Worm (Caenorhabditis elegans) whole organism, L4 larva: ENCODE results near the gene srtx-1.

Source experiments
- cey-2 ChIP-seq: sonication (generic microtip); optimal IDR thresholded peaks from 3 replicates; lab custom pipeline; 2017; ENCODE audit warnings: missing genetic modification characterization, mild to moderate bottlenecking, missing compliant biosample characterization, antibody characterized with exemption, borderline replicate concordance; ENCODE audit not compliant: insufficient read depth
- fos-1 ChIP-seq: fragments of 150-350 bp; optimal IDR thresholded peaks from 2 replicates; lab custom pipeline; 2014; ENCODE audit warnings: missing biosample characterization, missing genetic modification characterization
- jun-1 ChIP-seq: fragments of 150-350 bp; optimal IDR thresholded peaks from 2 replicates; lab custom pipeline; 2014; ENCODE audit warnings: missing biosample characterization, missing genetic modification reagents, missing genetic modification characterization
- nhr-237 ChIP-seq: sonication (generic microtip); optimal IDR thresholded peaks from 2 replicates; lab custom pipeline; 2017; ENCODE audit warnings: missing biosample characterization, missing genetic modification characterization
- nhr-76 ChIP-seq: fragments of 150-350 bp; optimal IDR thresholded peaks from 2 replicates; lab custom pipeline; 2014; ENCODE audit warnings: missing biosample characterization, missing genetic modification characterization
- pha-4 ChIP-seq, 2 experiments: fragments of 150-350 bp in 1 of 2; fragments of 200-800 bp in 1 of 2; sonication (Bioruptor generic) in 1 of 2; IDR thresholded peaks in 1 of 2; optimal IDR thresholded peaks in 1 of 2; 2 replicates each; pipeline versions ENCODE4 v1.3.6 to Lab custom; 2014 to 2022; ENCODE audit warnings: missing genetic modification characterization in 2 of 2, missing genetic modification reagents in 2 of 2, missing biosample characterization in 1 of 2, missing compliant biosample characterization in 1 of 2
- pqm-1 ChIP-seq: sonication (generic microtip); optimal IDR thresholded peaks from 2 replicates; lab custom pipeline; 2017; ENCODE audit warnings: missing biosample characterization, missing genetic modification characterization
- spr-3 ChIP-seq: fragments of 200-800 bp; sonication (Bioruptor generic); optimal IDR thresholded peaks from 2 replicates; lab custom pipeline; 2018; ENCODE audit warnings: mild to moderate bottlenecking, missing genetic modification characterization, missing compliant biosample characterization
- unc-130 ChIP-seq: sonication (generic microtip); optimal IDR thresholded peaks from 2 replicates; lab custom pipeline; 2016; ENCODE audit warnings: missing genetic modification reagents, missing genetic modification characterization, missing compliant biosample characterization
- unc-39 ChIP-seq: sonication (generic microtip); optimal IDR thresholded peaks from 2 replicates; lab custom pipeline; 2017; ENCODE audit warnings: missing biosample characterization, missing genetic modification characterization

DNA sequence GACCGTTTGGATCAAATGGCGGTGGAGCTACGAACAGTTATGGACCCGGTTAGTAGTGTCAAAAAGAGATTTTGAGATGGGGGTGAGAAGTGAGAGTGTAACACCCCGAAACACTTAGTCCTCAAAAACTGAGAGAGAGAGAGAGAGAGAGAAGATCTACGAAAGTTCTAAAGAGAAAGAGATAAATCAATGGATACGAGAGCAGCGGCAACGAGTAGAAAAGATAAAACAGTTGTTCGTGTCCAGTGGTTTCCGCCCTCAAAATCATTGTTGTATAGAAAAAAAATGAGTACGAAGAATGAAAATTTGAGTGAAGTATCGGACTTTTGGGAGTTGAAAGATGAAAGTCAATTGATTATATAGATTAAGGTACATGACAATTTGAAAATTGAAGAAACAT, 8.0 kb downstream of the srtx-1 start:
- TF ChIP-seq pqm-1 (tag; lab: Kevin White, UChicago) (no peak), jun-1 (tag; lab: Kevin White, UChicago) (no peak), unc-39 (tag; lab: Kevin White, UChicago) (no peak), cey-2 (no peak), nhr-237 (tag; lab: Kevin White, UChicago) (no peak), nhr-76 (no peak), fos-1 (tag; lab: Kevin White, UChicago) (no peak), pha-4 (GFP tag; IDR thresholded peaks at IDR 0.05; lab: Robert Waterston, UW) (no peak), pha-4 (tag; optimal IDR thresholded peaks at IDR 0.05; lab: Kevin White, UChicago) (no peak), unc-130 (GFP tag; lab: Kevin White, UChicago) (no peak), spr-3 (GFP tag; lab: Kevin White, UChicago) (no peak)
